Fruit fly (Drosophila melanogaster) whole organism: ENCODE data around the gene Traf-like.

Experiments used
- CG8478 ChIP-seq: fragments of >200 bp; optimal IDR thresholded peaks from 2 replicates; lab custom pipeline; 2018; ENCODE audit warnings: inconsistent platforms
- EcR ChIP-seq, 2 experiments: fragments of >200 bp; optimal IDR thresholded peaks; 2 replicates each; lab custom pipeline; 2017; ENCODE audit warnings: missing biosample characterization in 2 of 2, missing genetic modification characterization in 2 of 2, missing genetic modification reagents in 2 of 2
- pan ChIP-seq: fragments of >200 bp; optimal IDR thresholded peaks from 2 replicates; lab custom pipeline; 2017
- psq ChIP-seq: fragments of >200 bp; optimal IDR thresholded peaks from 2 replicates; lab custom pipeline; 2017
- usp ChIP-seq: fragments of >200 bp; optimal IDR thresholded peaks from 2 replicates; lab custom pipeline; 2017; ENCODE audit warnings: missing biosample characterization, missing genetic modification characterization, mixed read lengths

DNA sequence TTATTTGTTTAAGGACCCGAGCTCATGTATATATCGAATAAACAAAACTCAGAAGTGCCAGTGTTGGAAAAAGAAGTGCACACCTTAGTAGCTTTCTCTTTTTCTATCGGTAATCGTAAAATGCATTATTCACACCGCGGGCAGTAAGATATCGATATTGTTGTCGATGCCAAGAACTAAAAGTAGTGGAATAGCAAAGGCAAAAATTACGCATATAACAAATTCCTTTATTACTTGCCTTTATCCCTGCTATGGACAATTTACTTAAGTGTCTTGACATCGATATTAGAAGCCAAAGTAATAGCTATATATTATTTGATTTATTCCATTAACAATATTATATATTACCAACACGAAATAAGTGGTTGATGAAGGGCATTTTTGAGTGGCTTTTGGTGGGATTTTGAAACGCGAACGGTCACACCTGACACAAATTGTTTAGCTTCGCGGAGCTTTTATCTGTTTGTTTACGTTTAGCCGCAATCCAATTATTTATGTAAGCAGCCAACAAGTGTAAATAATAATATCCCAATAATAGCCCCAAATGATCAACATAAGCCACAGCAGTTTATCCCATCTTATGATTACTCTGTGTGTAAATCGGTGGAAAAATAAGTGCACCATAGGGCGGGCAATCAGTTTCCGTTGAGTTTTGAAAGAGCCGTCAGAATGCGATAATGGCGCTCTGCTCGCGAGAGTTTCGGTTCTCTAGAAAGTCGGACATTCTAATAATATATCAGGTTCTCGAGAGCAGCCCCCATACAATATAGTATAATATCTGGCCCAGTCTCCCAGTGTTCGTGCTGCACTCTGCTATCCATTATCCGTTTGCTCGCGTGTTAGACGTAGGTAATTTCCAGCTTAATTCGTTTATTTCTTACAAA is 29.8 kb upstream of the Traf-like start, which contains the start of the genes CG9992 and CG4239:
- no peak for TF ChIP-seq EcR (GFP tag; optimal IDR thresholded peaks at IDR 0.05; lab: Kevin White, UChicago)
- TF ChIP-seq psq (lab: Kevin White, UChicago), result no peak
- no peak for TF ChIP-seq pan
- TF ChIP-seq CG8478 (lab: Kevin White, UChicago), result no peak
- no peak for TF ChIP-seq usp (GFP tag; lab: Kevin White, UChicago)
